Fruit fly (Drosophila melanogaster) whole organism, embryonic: ENCODE measurements around the gene RhoGAP19D.

Experiments used
- ATbp ChIP-seq: fragments of 200-800 bp; sonication (Bioruptor generic); optimal IDR thresholded peaks from 2 replicates; lab custom pipeline; 2017; ENCODE audit warnings: missing biosample characterization, mild to moderate bottlenecking, missing genetic modification characterization, missing genetic modification reagents
- Atf6 ChIP-seq: fragments of 200-800 bp; sonication (Bioruptor generic); IDR thresholded peaks from 2 replicates; pipeline ENCODE4 v1.3.6; 2022; ENCODE audit warnings: missing biosample characterization, missing genetic modification characterization
- Bdp1 ChIP-seq: fragments of 200-800 bp; sonication (Bioruptor generic); optimal IDR thresholded peaks from 3 replicates; lab custom pipeline; 2016; ENCODE audit warnings: missing biosample characterization, missing genetic modification characterization
- CG10959 ChIP-seq: fragments of 200-800 bp; sonication (Bioruptor generic); IDR thresholded peaks from 2 replicates; pipeline ENCODE4 v1.3.6; 2022; ENCODE audit warnings: missing biosample characterization, missing genetic modification characterization
- CG16779 ChIP-seq: fragments of 200-800 bp; sonication (Bioruptor generic); IDR thresholded peaks from 2 replicates; pipeline ENCODE4 v1.3.6; 2022; ENCODE audit warnings: missing biosample characterization, missing genetic modification characterization
- CG17359 ChIP-seq: fragments of 200-800 bp; sonication (Bioruptor generic); optimal IDR thresholded peaks from 3 replicates; lab custom pipeline; 2018; ENCODE audit warnings: missing biosample characterization, mild to moderate bottlenecking, missing genetic modification characterization, moderate library complexity
- CG2712 ChIP-seq: fragments of 200-800 bp; optimal IDR thresholded peaks from 3 replicates; lab custom pipeline; 2019; ENCODE audit warnings: missing biosample characterization, mild to moderate bottlenecking, missing genetic modification characterization, moderate library complexity
- CG31224 ChIP-seq: fragments of 200-800 bp; sonication (Bioruptor generic); IDR thresholded peaks from 2 replicates; pipeline ENCODE4 v1.3.6; 2022; ENCODE audit warnings: missing biosample characterization, missing genetic modification characterization
- CG3163 ChIP-seq: fragments of 200-800 bp; sonication (Bioruptor generic); optimal IDR thresholded peaks from 3 replicates; lab custom pipeline; 2016; ENCODE audit warnings: missing biosample characterization, missing genetic modification characterization
- CG32532 ChIP-seq: fragments of 200-800 bp; sonication (Bioruptor generic); IDR thresholded peaks from 2 replicates; pipeline ENCODE4 v1.3.6; 2022; ENCODE audit warnings: missing biosample characterization, missing genetic modification characterization
- CG32772 ChIP-seq: fragments of 200-800 bp; sonication (Bioruptor generic); IDR thresholded peaks from 2 replicates; pipeline ENCODE4 v1.3.6; 2022; ENCODE audit warnings: missing biosample characterization, missing genetic modification characterization
- CG6272 ChIP-seq: fragments of 200-800 bp; sonication (Bioruptor generic); IDR thresholded peaks from 2 replicates; pipeline ENCODE4 v1.3.6; 2022; ENCODE audit warnings: missing biosample characterization, missing genetic modification characterization
- CG6854 ChIP-seq: fragments of 200-800 bp; sonication (Bioruptor generic); optimal IDR thresholded peaks from 3 replicates; lab custom pipeline; 2017; ENCODE audit warnings: missing biosample characterization, mild to moderate bottlenecking, missing genetic modification characterization
- CG9727 ChIP-seq: fragments of 200-800 bp; sonication (Bioruptor generic); optimal IDR thresholded peaks from 3 replicates; lab custom pipeline; 2017; ENCODE audit warnings: missing biosample characterization, mild to moderate bottlenecking, missing genetic modification characterization
- D19A ChIP-seq: fragments of 200-800 bp; optimal IDR thresholded peaks from 3 replicates; lab custom pipeline; 2019; ENCODE audit warnings: missing biosample characterization, mild to moderate bottlenecking, missing genetic modification characterization, moderate library complexity
- Dref ChIP-seq: fragments of 200-800 bp; sonication (Bioruptor generic); IDR thresholded peaks from 2 replicates; pipeline ENCODE4 v1.3.6; 2022; ENCODE audit warnings: missing biosample characterization, missing genetic modification characterization
- GATAe ChIP-seq: fragments of 200-800 bp; sonication (Bioruptor generic); conservative IDR thresholded peaks from 2 replicates; pipeline ENCODE4 v1.3.6; 2022; ENCODE audit warnings: missing biosample characterization, missing genetic modification characterization
- Gug ChIP-seq: fragments of 200-800 bp; sonication (Bioruptor generic); IDR thresholded peaks from 4 replicates; pipeline ENCODE4 v1.3.6; 2022; ENCODE audit warnings: missing biosample characterization, missing genetic modification characterization
- H2.0 ChIP-seq: fragments of 200-800 bp; sonication (Bioruptor generic); IDR thresholded peaks from 2 replicates; pipeline ENCODE4 v1.3.6; 2022; ENCODE audit warnings: missing biosample characterization, missing genetic modification characterization
- HLH3B ChIP-seq: fragments of 200-800 bp; sonication (Bioruptor generic); IDR thresholded peaks from 2 replicates; pipeline ENCODE4 v1.3.6; 2022; ENCODE audit warnings: missing biosample characterization, missing genetic modification characterization
- HLHmδ ChIP-seq: fragments of 200-800 bp; sonication (Bioruptor generic); optimal IDR thresholded peaks from 2 replicates; lab custom pipeline; 2018; ENCODE audit warnings: missing biosample characterization, mild to moderate bottlenecking, missing genetic modification characterization, moderate library complexity
- HmgD ChIP-seq: fragments of 200-800 bp; sonication (Bioruptor generic); optimal IDR thresholded peaks from 3 replicates; lab custom pipeline; 2016; ENCODE audit warnings: missing biosample characterization, missing genetic modification characterization
- Hr51 ChIP-seq, 2 experiments: fragments of 200-800 bp; sonication (Bioruptor generic); optimal IDR thresholded peaks; 2 replicates in 1 of 2; 3 replicates in 1 of 2; lab custom pipeline; 2016 to 2018; ENCODE audit warnings: missing biosample characterization in 2 of 2, missing genetic modification characterization in 2 of 2, mild to moderate bottlenecking in 1 of 2, moderate library complexity in 1 of 2
- Hr78 ChIP-seq, 2 experiments: fragments of 200-800 bp in 1 of 2; fragments of >200 bp in 1 of 2; sonication (Bioruptor generic) in 1 of 2; optimal IDR thresholded peaks; 2 replicates each; lab custom pipeline; 2017 to 2019; ENCODE audit warnings: missing biosample characterization in 2 of 2, missing genetic modification characterization in 2 of 2, mild to moderate bottlenecking in 1 of 2, moderate library complexity in 1 of 2
- Med ChIP-seq: fragments of 200-800 bp; sonication (Bioruptor generic); peaks from one replicate; lab custom pipeline; 2016; ENCODE audit warnings: missing biosample characterization, missing genetic modification characterization, mild to moderate bottlenecking, inconsistent platforms, moderate library complexity
- NFAT ChIP-seq: fragments of 200-800 bp; sonication (Bioruptor generic); IDR thresholded peaks from 2 replicates; pipeline ENCODE4 v1.3.6; 2022; ENCODE audit warnings: missing biosample characterization, missing genetic modification characterization
- Oaz ChIP-seq: fragments of 200-800 bp; sonication (Bioruptor generic); IDR thresholded peaks from 2 replicates; pipeline ENCODE4 v1.3.6; 2022; ENCODE audit warnings: missing biosample characterization, missing genetic modification characterization
- Rx ChIP-seq: fragments of 200-800 bp; sonication (Bioruptor generic); IDR thresholded peaks from 2 replicates; pipeline ENCODE4 v1.3.6; 2022; ENCODE audit warnings: missing biosample characterization, missing genetic modification characterization
- Sox100B ChIP-seq: fragments of 200-800 bp; sonication (Bioruptor generic); optimal IDR thresholded peaks from 3 replicates; lab custom pipeline; 2018; ENCODE audit warnings: missing biosample characterization, mild to moderate bottlenecking, missing genetic modification characterization
- Usf ChIP-seq: fragments of 200-800 bp; sonication (Bioruptor generic); optimal IDR thresholded peaks from 2 replicates; lab custom pipeline; 2017; ENCODE audit warnings: missing genotype, missing biosample characterization, missing genetic modification characterization
- ase ChIP-seq: fragments of 200-800 bp; sonication (Bioruptor generic); IDR thresholded peaks from 3 replicates; pipeline ENCODE4 v1.3.6; 2022; ENCODE audit warnings: missing biosample characterization, missing genetic modification characterization
- bab2 ChIP-seq: fragments of 200-800 bp; sonication (Bioruptor generic); optimal IDR thresholded peaks from 2 replicates; lab custom pipeline; 2016; ENCODE audit warnings: missing biosample characterization, missing genetic modification characterization
- emc ChIP-seq: fragments of 200-800 bp; sonication (Bioruptor generic); optimal IDR thresholded peaks from 2 replicates; lab custom pipeline; 2016; ENCODE audit warnings: missing biosample characterization, missing genetic modification characterization
- ems ChIP-seq: fragments of 200-800 bp; sonication (Bioruptor generic); optimal IDR thresholded peaks from 3 replicates; lab custom pipeline; 2016; ENCODE audit warnings: missing biosample characterization, missing genetic modification characterization
- eyg ChIP-seq: fragments of 200-800 bp; sonication (Bioruptor generic); optimal IDR thresholded peaks from 3 replicates; lab custom pipeline; 2016; ENCODE audit warnings: missing biosample characterization, missing genetic modification characterization
- h ChIP-seq: fragments of >200 bp; optimal IDR thresholded peaks from 2 replicates; lab custom pipeline; 2017
- hb ChIP-seq: fragments of 200-800 bp; sonication (Bioruptor generic); IDR thresholded peaks from 3 replicates; pipeline ENCODE4 v1.3.6; 2022; ENCODE audit warnings: missing biosample characterization, missing genetic modification characterization; ENCODE audit not compliant: partially characterized antibody
- lola ChIP-seq, 3 experiments: fragments of >200 bp in 2 of 3; fragments of 200-800 bp in 1 of 3; sonication (Bioruptor generic) in 1 of 3; optimal IDR thresholded peaks; 2 replicates each; lab custom pipeline; 2017 to 2019; ENCODE audit warnings: missing biosample characterization in 3 of 3, missing genetic modification characterization in 3 of 3, mild to moderate bottlenecking in 1 of 3, moderate library complexity in 1 of 3
- nerfin-1 ChIP-seq: fragments of 200-800 bp; sonication (Bioruptor generic); optimal IDR thresholded peaks from 3 replicates; lab custom pipeline; 2019; ENCODE audit warnings: missing biosample characterization, mild to moderate bottlenecking, missing genetic modification characterization, moderate library complexity
- nerfin-2 ChIP-seq: fragments of 200-800 bp; sonication (Bioruptor generic); IDR thresholded peaks from 2 replicates; pipeline ENCODE4 v1.3.6; 2022; ENCODE audit warnings: missing biosample characterization, missing genetic modification characterization; ENCODE audit not compliant: partially characterized antibody
- ro ChIP-seq: fragments of 200-800 bp; sonication (Bioruptor generic); IDR thresholded peaks from 2 replicates; pipeline ENCODE4 v1.3.6; 2022; ENCODE audit warnings: missing biosample characterization, missing genetic modification characterization
- scrt ChIP-seq: fragments of 200-800 bp; sonication (Bioruptor generic); optimal IDR thresholded peaks from 2 replicates; lab custom pipeline; 2018; ENCODE audit warnings: missing biosample characterization, mild to moderate bottlenecking, missing genetic modification characterization, moderate library complexity
- sens-2 ChIP-seq: fragments of 200-800 bp; sonication (Bioruptor generic); IDR thresholded peaks from 2 replicates; pipeline ENCODE4 v1.3.6; 2022; ENCODE audit warnings: missing biosample characterization, missing genetic modification characterization
- sim ChIP-seq: fragments of 200-800 bp; sonication (Bioruptor generic); IDR thresholded peaks from 2 replicates; pipeline ENCODE4 v1.3.6; 2022; ENCODE audit warnings: missing biosample characterization, missing genetic modification characterization
- sima ChIP-seq: fragments of 200-800 bp; sonication (Bioruptor generic); optimal IDR thresholded peaks from 2 replicates; lab custom pipeline; 2016; ENCODE audit warnings: missing biosample characterization, missing genetic modification characterization
- so ChIP-seq: fragments of 200-800 bp; sonication (Bioruptor generic); IDR thresholded peaks from 3 replicates; pipeline ENCODE4 v1.3.6; 2022; ENCODE audit warnings: missing biosample characterization, missing genetic modification characterization
- sob ChIP-seq: fragments of 200-800 bp; sonication (Bioruptor generic); IDR thresholded peaks from 2 replicates; pipeline ENCODE4 v1.3.6; 2022; ENCODE audit warnings: missing biosample characterization, missing genetic modification characterization
- sr ChIP-seq: fragments of 200-800 bp; sonication (Bioruptor generic); IDR thresholded peaks from 3 replicates; pipeline ENCODE4 v1.3.6; 2022; ENCODE audit warnings: missing biosample characterization, missing genetic modification characterization
- tin ChIP-seq: fragments of 200-800 bp; sonication (Bioruptor generic); optimal IDR thresholded peaks from 3 replicates; lab custom pipeline; 2016; ENCODE audit warnings: missing biosample characterization, missing genetic modification characterization
- ttk ChIP-seq: fragments of 200-800 bp; sonication (Bioruptor generic); IDR thresholded peaks from 2 replicates; pipeline ENCODE4 v2.1.2; 2022; ENCODE audit warnings: missing biosample characterization, missing genetic modification characterization
- tx ChIP-seq: fragments of 200-800 bp; sonication (Bioruptor generic); optimal IDR thresholded peaks from 2 replicates; lab custom pipeline; 2016; ENCODE audit warnings: missing biosample characterization, missing genetic modification characterization

Gene RhoGAP19D

DNA sequence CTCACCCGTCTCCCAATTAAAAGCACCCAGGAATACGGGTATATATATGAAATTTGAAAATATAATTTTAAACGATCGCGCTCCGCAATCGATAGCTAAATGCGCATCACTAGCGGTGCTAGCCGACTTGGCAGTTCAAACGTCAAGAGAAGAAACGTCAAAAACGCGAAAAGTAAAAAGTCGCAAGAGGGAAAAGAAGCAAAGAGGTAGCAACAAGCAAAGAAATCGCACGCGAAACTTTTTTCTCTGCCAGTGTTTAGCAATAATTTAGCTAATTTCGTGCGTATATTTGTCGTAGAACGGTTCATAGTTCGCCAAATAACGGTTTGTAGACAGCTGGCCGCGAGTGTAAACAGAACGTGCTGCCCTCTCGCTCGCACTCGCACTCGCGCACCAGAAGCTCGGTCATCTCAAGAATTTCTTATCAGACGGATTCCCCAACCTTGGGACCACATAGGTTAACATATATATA lies 924 bp upstream of the RhoGAP19D start, which contains the start of gene CG1812 (continued):
- TF ChIP-seq nerfin-2, result no peak
- no peak for TF ChIP-seq emc
- 0 out of 2 replicates have a peak, but pooled peaks have one; percentile 21 for TF ChIP-seq H2.0
- TF ChIP-seq Oaz, result no peak
- no peak for TF ChIP-seq CG6272 (GFP tag; lab: Robert Waterston, UW)
- no peak for TF ChIP-seq h
- no peak for TF ChIP-seq CG31224 (GFP tag; lab: Robert Waterston, UW)
- no peak for TF ChIP-seq Bdp1
- TF ChIP-seq CG17359, result peak; percentile 30
- no peak for TF ChIP-seq Sox100B (GFP tag; lab: Kevin White, UChicago)
- 0 out of 2 replicates have a peak, but pooled peaks have one; percentile 26 for TF ChIP-seq NFAT (GFP tag; lab: Robert Waterston, UW)
- TF ChIP-seq Gug (GFP tag; lab: Robert Waterston, UW), result peak; percentile 38; the same call in 1 of the 4 replicates
- TF ChIP-seq ems (GFP tag; lab: Kevin White, UChicago), result peak; percentile 19
- peak; percentile 50 for TF ChIP-seq sob (GFP tag; lab: Robert Waterston, UW)
- TF ChIP-seq lola (GFP tag; optimal IDR thresholded peaks at IDR 0.05; lab: Kevin White, UChicago), result peak in 1 of 3 experiments; percentile 22
- TF ChIP-seq nerfin-1, result peak; percentile 8
- peak; percentile 29 for TF ChIP-seq bab2 (GFP tag; lab: Kevin White, UChicago)
- TF ChIP-seq scrt (GFP tag; lab: Kevin White, UChicago), result no peak
- no peak for TF ChIP-seq CG6854 (GFP tag; lab: Kevin White, UChicago)
- TF ChIP-seq hb, result no peak
- TF ChIP-seq Usf, result no peak
- 0 out of 2 replicates have a peak, but pooled peaks have one; percentile 20 for TF ChIP-seq ttk (GFP tag; lab: Robert Waterston, UW)
- no peak for TF ChIP-seq eyg (GFP tag; lab: Kevin White, UChicago)
- TF ChIP-seq CG2712 (tag; lab: Kevin White, UChicago), result peak; percentile 24
- TF ChIP-seq HmgD, result peak; percentile 2
- no peak for TF ChIP-seq CG3163 (GFP tag; lab: Kevin White, UChicago)
- 0 out of 2 replicates have a peak, but pooled peaks have one; percentile 42 for TF ChIP-seq GATAe
- peak; percentile 91 for TF ChIP-seq Med
- TF ChIP-seq sens-2 (GFP tag; lab: Robert Waterston, UW), result 0 out of 2 replicates have a peak, but pooled peaks have one; percentile 16
- peak; percentile 65 for TF ChIP-seq CG32532
- peak; percentile 13 for TF ChIP-seq CG9727 (GFP tag; lab: Kevin White, UChicago)
- TF ChIP-seq CG10959 (GFP tag; lab: Robert Waterston, UW), result no peak
- 0 out of 3 replicates have a peak, but pooled peaks have one; percentile 27 for TF ChIP-seq sr (GFP tag; lab: Robert Waterston, UW)
- TF ChIP-seq tin (GFP tag; lab: Kevin White, UChicago), result peak; percentile 25
- TF ChIP-seq sima, result no peak
- peak in 1 of 2 experiments; percentile 71 for TF ChIP-seq Hr51 (GFP tag; optimal IDR thresholded peaks at IDR 0.05; lab: Kevin White, UChicago)
- TF ChIP-seq tx (GFP tag; lab: Kevin White, UChicago), result no peak
- TF ChIP-seq ase, result no peak; the same call in 2 of the 3 replicates
- TF ChIP-seq CG32772 (GFP tag; lab: Robert Waterston, UW), result 0 out of 2 replicates have a peak, but pooled peaks have one; percentile 36
- TF ChIP-seq HLHmδ (GFP tag; lab: Kevin White, UChicago), result no peak
- peak; percentile 3 for TF ChIP-seq ATbp (GFP tag; lab: Kevin White, UChicago)
- TF ChIP-seq Hr78 (GFP tag; optimal IDR thresholded peaks at IDR 0.05; lab: Kevin White, UChicago), result peak in 1 of 2 experiments; percentile 28
- no peak for TF ChIP-seq D19A (tag; lab: Kevin White, UChicago)
- TF ChIP-seq CG16779 (GFP tag; lab: Robert Waterston, UW), result no peak
- TF ChIP-seq Atf6, result peak; percentile 72
- peak; percentile 34; the same call in 1 of the 2 replicates for TF ChIP-seq Rx
- TF ChIP-seq Dref, result peak; percentile 40
- no peak for TF ChIP-seq ro
- no peak for TF ChIP-seq sim
- peak; percentile 44 for TF ChIP-seq HLH3B (GFP tag; lab: Robert Waterston, UW)
- TF ChIP-seq so (GFP tag; lab: Robert Waterston, UW), result peak; percentile 67; the same call in 1 of the 3 replicates
